Worm (Caenorhabditis elegans): ENCODE data around the gene gar-2.

- TF ChIP-seq nhr-76 (tag; optimal IDR thresholded peaks at IDR 0.05) (no peak), unc-62 (GFP tag; optimal IDR thresholded peaks at IDR 0.05) (no peak), nhr-11 (tag; optimal IDR thresholded peaks at IDR 0.05) (no peak), ama-1 (optimal IDR thresholded peaks at IDR 0.05) (no peak), lin-35 (GFP tag; optimal IDR thresholded peaks at IDR 0.05) (no peak), ztf-11 (tag; optimal IDR thresholded peaks at IDR 0.05) (no peak), lsy-2 (tag; optimal IDR thresholded peaks at IDR 0.05) (no peak), nhr-237 (tag; optimal IDR thresholded peaks at IDR 0.05) (no peak), nhr-12 (tag; optimal IDR thresholded peaks at IDR 0.05) (no peak), lin-15B (tag; optimal IDR thresholded peaks at IDR 0.05) (no peak), snpc-4 (tag; optimal IDR thresholded peaks at IDR 0.05) (no peak), aly-2 (tag; optimal IDR thresholded peaks at IDR 0.05) (no peak), skn-1 (tag; optimal IDR thresholded peaks at IDR 0.05) (no peak), lin-39 (tag; optimal IDR thresholded peaks at IDR 0.05) (no peak)
Observed at ce11 chrIII:6345968-6346498, 36.9 kb downstream of the gar-2 start, which contains the start of the genes trmt-10C.2 and C56G2.22.
